Worm (Caenorhabditis elegans): ENCODE results near the gene F10A3.11.

DNA sequence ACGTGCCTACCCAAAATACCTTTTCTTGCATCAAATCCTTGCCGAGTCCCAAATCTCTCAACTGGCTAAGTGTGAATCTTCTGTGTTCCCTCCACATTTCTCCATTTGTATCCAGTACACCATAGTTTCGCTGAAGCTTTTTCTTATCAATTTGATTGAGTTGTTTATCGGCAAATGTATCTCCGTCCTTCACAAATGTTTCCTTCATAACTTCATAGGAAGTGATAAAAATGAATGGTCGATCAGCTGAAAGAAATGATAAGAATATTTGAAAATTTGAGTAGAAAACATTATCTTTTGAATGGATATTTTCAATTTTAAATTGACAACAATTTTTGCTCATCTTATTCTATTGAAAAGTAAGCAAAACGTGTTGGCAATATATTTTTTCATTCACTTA, 12.7 kb downstream of the F10A3.11 start:
- no peak for TF ChIP-seq snpc-4 (tag; optimal IDR thresholded peaks at IDR 0.05)
- no peak for TF ChIP-seq jun-1 (tag; optimal IDR thresholded peaks at IDR 0.05)
- peak; percentile 35 for TF ChIP-seq pqm-1 (tag; optimal IDR thresholded peaks at IDR 0.05)
- no peak for TF ChIP-seq fkh-10 (GFP tag; optimal IDR thresholded peaks at IDR 0.05)
